Fruit fly (Drosophila melanogaster) whole organism, embryonic: ENCODE data around the gene Delta.

Experiments used
- CG1024 ChIP-seq: fragments of 200-800 bp; sonication (Bioruptor generic); IDR thresholded peaks from 2 replicates; pipeline ENCODE4 v1.3.6; 2022; ENCODE audit warnings: missing biosample characterization, missing genetic modification characterization
- CG10979 ChIP-seq: fragments of 200-800 bp; sonication (Bioruptor generic); optimal IDR thresholded peaks from 2 replicates; lab custom pipeline; 2018; ENCODE audit warnings: missing biosample characterization, mild to moderate bottlenecking, missing genetic modification characterization, moderate library complexity
- CG12299 ChIP-seq: fragments of 200-800 bp; sonication (Bioruptor generic); optimal IDR thresholded peaks from 2 replicates; lab custom pipeline; 2018; ENCODE audit warnings: missing biosample characterization, mild to moderate bottlenecking, missing genetic modification characterization
- CG15073 ChIP-seq: fragments of 200-800 bp; sonication (Bioruptor generic); optimal IDR thresholded peaks from 2 replicates; lab custom pipeline; 2016; ENCODE audit warnings: missing biosample characterization, missing genetic modification characterization
- CG16813 ChIP-seq: fragments of 200-800 bp; sonication (Bioruptor generic); IDR thresholded peaks from 3 replicates; pipeline ENCODE4 v1.3.6; 2022; ENCODE audit warnings: missing biosample characterization, missing genetic modification characterization; ENCODE audit not compliant: partially characterized antibody
- CG17359 ChIP-seq: fragments of 200-800 bp; sonication (Bioruptor generic); optimal IDR thresholded peaks from 3 replicates; lab custom pipeline; 2018; ENCODE audit warnings: missing biosample characterization, mild to moderate bottlenecking, missing genetic modification characterization, moderate library complexity
- CG17568 ChIP-seq: fragments of 200-800 bp; sonication (Bioruptor generic); optimal IDR thresholded peaks from 2 replicates; lab custom pipeline; 2018; ENCODE audit warnings: missing biosample characterization, mild to moderate bottlenecking, missing genetic modification characterization, moderate library complexity
- CG18262 ChIP-seq: fragments of 200-800 bp; optimal IDR thresholded peaks from 3 replicates; lab custom pipeline; 2019; ENCODE audit warnings: missing biosample characterization, mild to moderate bottlenecking, missing genetic modification characterization, moderate library complexity
- CG2202 ChIP-seq: fragments of 200-800 bp; sonication (Bioruptor generic); optimal IDR thresholded peaks from 2 replicates; lab custom pipeline; 2018; ENCODE audit warnings: missing biosample characterization, mild to moderate bottlenecking, missing genetic modification characterization
- CG31224 ChIP-seq: fragments of 200-800 bp; sonication (Bioruptor generic); IDR thresholded peaks from 2 replicates; pipeline ENCODE4 v1.3.6; 2022; ENCODE audit warnings: missing biosample characterization, missing genetic modification characterization
- CG33557 ChIP-seq: fragments of 200-800 bp; sonication (Bioruptor generic); optimal IDR thresholded peaks from 2 replicates; lab custom pipeline; 2019; ENCODE audit warnings: missing biosample characterization, mild to moderate bottlenecking, missing genetic modification characterization, moderate library complexity
- CG42726 ChIP-seq: fragments of 200-800 bp; sonication (Bioruptor generic); IDR thresholded peaks from 2 replicates; pipeline ENCODE4 v1.3.6; 2022; ENCODE audit warnings: missing biosample characterization, missing genetic modification characterization; ENCODE audit not compliant: partially characterized antibody
- CG6254 ChIP-seq: fragments of 200-800 bp; sonication (Bioruptor generic); optimal IDR thresholded peaks from 3 replicates; lab custom pipeline; 2017; ENCODE audit warnings: mild to moderate bottlenecking, missing biosample characterization, missing genetic modification reagents, missing genetic modification characterization
- CG6654 ChIP-seq: fragments of 200-800 bp; sonication (Bioruptor generic); optimal IDR thresholded peaks from 2 replicates; lab custom pipeline; 2017; ENCODE audit warnings: missing biosample characterization, mild to moderate bottlenecking, missing genetic modification characterization
- CG8281 ChIP-seq: fragments of 200-800 bp; sonication (Bioruptor generic); optimal IDR thresholded peaks from 2 replicates; lab custom pipeline; 2018; ENCODE audit warnings: missing biosample characterization, mild to moderate bottlenecking, missing genetic modification characterization, moderate library complexity
- CTCF ChIP-seq: fragments of 200-800 bp; sonication (Bioruptor generic); optimal IDR thresholded peaks from 2 replicates; lab custom pipeline; 2017; ENCODE audit warnings: missing biosample characterization, mild to moderate bottlenecking, missing genetic modification characterization, moderate library complexity
- D19A ChIP-seq: fragments of 200-800 bp; optimal IDR thresholded peaks from 3 replicates; lab custom pipeline; 2019; ENCODE audit warnings: missing biosample characterization, mild to moderate bottlenecking, missing genetic modification characterization, moderate library complexity
- Dad ChIP-seq: fragments of 200-800 bp; sonication (Bioruptor generic); optimal IDR thresholded peaks from 3 replicates; lab custom pipeline; 2016; ENCODE audit warnings: missing biosample characterization, missing genetic modification characterization
- Dek ChIP-seq: fragments of 200-800 bp; sonication (Bioruptor generic); optimal IDR thresholded peaks from 3 replicates; lab custom pipeline; 2019; ENCODE audit warnings: missing biosample characterization, mild to moderate bottlenecking, missing genetic modification characterization, moderate library complexity
- E2f1 ChIP-seq: fragments of 200-800 bp; sonication (Bioruptor generic); IDR thresholded peaks from 2 replicates; pipeline ENCODE4 v1.3.6; 2022; ENCODE audit warnings: missing biosample characterization, missing genetic modification characterization
- Ets65A ChIP-seq: fragments of 200-800 bp; sonication (Bioruptor generic); peaks from one replicate; lab custom pipeline; 2016; ENCODE audit warnings: missing biosample characterization, missing genetic modification characterization
- Med ChIP-seq: fragments of 200-800 bp; sonication (Bioruptor generic); peaks from one replicate; lab custom pipeline; 2016; ENCODE audit warnings: missing biosample characterization, missing genetic modification characterization, mild to moderate bottlenecking, inconsistent platforms, moderate library complexity
- Meics ChIP-seq: fragments of 200-800 bp; sonication (Bioruptor generic); optimal IDR thresholded peaks from 2 replicates; lab custom pipeline; 2017; ENCODE audit warnings: missing biosample characterization, mild to moderate bottlenecking, missing genetic modification characterization
- NC2β ChIP-seq: fragments of 200-800 bp; sonication (Bioruptor generic); optimal IDR thresholded peaks from 2 replicates; lab custom pipeline; 2016; ENCODE audit warnings: missing biosample characterization, missing genetic modification characterization
- Nf-YB ChIP-seq: fragments of 200-800 bp; sonication (Bioruptor generic); optimal IDR thresholded peaks from 3 replicates; lab custom pipeline; 2019; ENCODE audit warnings: missing biosample characterization, mild to moderate bottlenecking, missing genetic modification characterization, moderate library complexity
- ara ChIP-seq: fragments of 200-800 bp; sonication (Bioruptor generic); IDR thresholded peaks from 2 replicates; pipeline ENCODE4 v1.3.6; 2022; ENCODE audit warnings: missing biosample characterization, missing genetic modification characterization
- ato ChIP-seq: fragments of 200-800 bp; sonication (Bioruptor generic); IDR thresholded peaks from 2 replicates; pipeline ENCODE4 v1.3.6; 2022; ENCODE audit warnings: missing biosample characterization, missing genetic modification characterization; ENCODE audit not compliant: partially characterized antibody
- az2 ChIP-seq: fragments of 200-800 bp; sonication (Bioruptor generic); optimal IDR thresholded peaks from 3 replicates; lab custom pipeline; 2016; ENCODE audit warnings: missing biosample characterization, missing genetic modification characterization
- bcd ChIP-seq: fragments of 200-800 bp; sonication (Bioruptor generic); optimal IDR thresholded peaks from 2 replicates; lab custom pipeline; 2017; ENCODE audit warnings: missing biosample characterization, mild to moderate bottlenecking, missing genetic modification characterization
- br ChIP-seq: fragments of >200 bp; optimal IDR thresholded peaks from 2 replicates; lab custom pipeline; 2017
- btn ChIP-seq: fragments of 200-800 bp; sonication (Bioruptor generic); optimal IDR thresholded peaks from 2 replicates; lab custom pipeline; 2016; ENCODE audit warnings: missing biosample characterization, missing genetic modification characterization
- cg ChIP-seq: fragments of 200-800 bp; sonication (Bioruptor generic); optimal IDR thresholded peaks from 3 replicates; lab custom pipeline; 2019; ENCODE audit warnings: missing biosample characterization, mild to moderate bottlenecking, missing genetic modification characterization, moderate library complexity
- ftz-f1 ChIP-seq: fragments of 200-800 bp; sonication (Bioruptor generic); optimal IDR thresholded peaks from 2 replicates; lab custom pipeline; 2016; ENCODE audit warnings: missing biosample characterization, missing genetic modification characterization
- gce ChIP-seq: fragments of 200-800 bp; sonication (Bioruptor generic); IDR thresholded peaks from 3 replicates; pipeline ENCODE4 v1.3.6; 2022; ENCODE audit warnings: missing biosample characterization, missing genetic modification characterization
- gcm ChIP-seq: fragments of 200-800 bp; sonication (Bioruptor generic); optimal IDR thresholded peaks from 2 replicates; lab custom pipeline; 2019; ENCODE audit warnings: missing biosample characterization, mild to moderate bottlenecking, missing genetic modification characterization, moderate library complexity
- gem ChIP-seq: fragments of 200-800 bp; sonication (Bioruptor generic); optimal IDR thresholded peaks from 2 replicates; lab custom pipeline; 2019; ENCODE audit warnings: missing biosample characterization, mild to moderate bottlenecking, missing genetic modification characterization, moderate library complexity
- grn ChIP-seq: fragments of 200-800 bp; sonication (Bioruptor generic); optimal IDR thresholded peaks from 3 replicates; lab custom pipeline; 2017; ENCODE audit warnings: missing biosample characterization, missing genetic modification characterization
- ken ChIP-seq: fragments of 200-800 bp; sonication (Bioruptor generic); IDR thresholded peaks from 3 replicates; pipeline ENCODE4 v1.3.6; 2022; ENCODE audit warnings: missing biosample characterization, missing genetic modification characterization
- kni ChIP-seq: fragments of 200-800 bp; sonication (Bioruptor generic); optimal IDR thresholded peaks from 3 replicates; lab custom pipeline; 2017; ENCODE audit warnings: mild to moderate bottlenecking, missing biosample characterization, missing genetic modification reagents, missing genetic modification characterization
- knrl ChIP-seq: fragments of 200-800 bp; sonication (Bioruptor generic); IDR thresholded peaks from 3 replicates; pipeline ENCODE4 v1.3.6; 2022; ENCODE audit warnings: missing biosample characterization, missing genetic modification characterization; ENCODE audit not compliant: partially characterized antibody
- luna ChIP-seq: fragments of 200-800 bp; sonication (Bioruptor generic); optimal IDR thresholded peaks from 2 replicates; lab custom pipeline; 2016; ENCODE audit warnings: missing biosample characterization, missing genetic modification characterization
- mld ChIP-seq: fragments of 200-800 bp; sonication (Bioruptor generic); IDR thresholded peaks from 3 replicates; pipeline ENCODE4 v1.3.6; 2022; ENCODE audit warnings: missing biosample characterization, missing genetic modification characterization; ENCODE audit not compliant: partially characterized antibody
- pan ChIP-seq, 4 experiments: fragments of >200 bp in 3 of 4; fragments of 200-800 bp in 1 of 4; sonication (Bioruptor generic) in 1 of 4; optimal IDR thresholded peaks in 3 of 4; IDR thresholded peaks in 1 of 4; 2 replicates each; pipeline versions ENCODE4 v1.3.6 to Lab custom; 2017 to 2022; ENCODE audit warnings: missing biosample characterization in 2 of 4, missing genetic modification characterization in 2 of 4, mixed read lengths in 1 of 4
- ro ChIP-seq: fragments of 200-800 bp; sonication (Bioruptor generic); IDR thresholded peaks from 2 replicates; pipeline ENCODE4 v1.3.6; 2022; ENCODE audit warnings: missing biosample characterization, missing genetic modification characterization
- sd ChIP-seq: fragments of 200-800 bp; sonication (Bioruptor generic); optimal IDR thresholded peaks from 3 replicates; lab custom pipeline; 2018; ENCODE audit warnings: missing biosample characterization, mild to moderate bottlenecking, missing genetic modification characterization, moderate library complexity
- tio ChIP-seq: fragments of 200-800 bp; sonication (Bioruptor generic); optimal IDR thresholded peaks from 2 replicates; lab custom pipeline; 2017; ENCODE audit warnings: missing biosample characterization, missing genetic modification characterization, inconsistent platforms
- unpg ChIP-seq: fragments of 200-800 bp; sonication (Bioruptor generic); optimal IDR thresholded peaks from 3 replicates; lab custom pipeline; 2018; ENCODE audit warnings: missing biosample characterization, mild to moderate bottlenecking, missing genetic modification characterization, moderate library complexity
- z ChIP-seq: fragments of 200-800 bp; sonication (Bioruptor generic); IDR thresholded peaks from 3 replicates; pipeline ENCODE4 v1.3.6; 2022; ENCODE audit warnings: missing biosample characterization, missing genetic modification characterization
- zfh1 ChIP-seq: fragments of 200-800 bp; sonication (Bioruptor generic); IDR thresholded peaks from 3 replicates; pipeline ENCODE4 v1.3.6; 2022; ENCODE audit warnings: missing biosample characterization, missing genetic modification characterization

The Delta gene

DNA sequence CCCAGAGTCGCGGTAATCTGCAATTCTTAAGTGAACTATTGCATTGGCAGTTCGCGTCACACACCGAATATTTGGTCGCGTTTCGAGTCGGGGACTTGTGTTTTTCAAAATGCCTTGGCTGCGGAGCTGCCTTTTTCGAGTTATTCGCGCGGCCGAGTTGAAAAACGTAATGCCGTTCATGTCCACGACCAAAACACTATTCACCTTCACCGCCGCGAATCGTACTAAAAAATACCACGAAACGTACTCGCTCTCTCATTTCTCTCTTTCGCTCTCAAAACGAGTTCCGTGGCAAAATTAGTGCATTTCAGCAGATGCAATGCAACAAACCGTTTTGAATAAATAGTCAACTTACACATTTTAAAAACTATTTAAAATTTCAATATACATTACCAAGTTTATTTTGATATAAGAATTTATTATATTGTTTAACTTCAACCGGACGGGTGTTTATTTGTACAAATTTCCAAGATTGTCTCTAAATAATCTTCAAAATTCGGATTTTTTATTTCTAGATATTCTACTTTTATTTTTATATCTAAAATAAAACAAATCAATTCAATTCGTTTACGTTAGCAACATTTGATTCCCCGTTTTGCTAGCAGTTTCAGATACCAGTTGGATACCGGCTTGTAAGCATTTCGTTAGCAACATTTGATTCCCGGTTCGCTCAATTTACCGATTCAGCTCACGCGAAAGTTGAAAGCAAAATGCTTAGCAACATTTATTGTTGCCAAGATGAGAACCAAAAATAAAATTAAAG lies at the start of gene Delta (continued):
- TF ChIP-seq sd (no peak), NC2β (GFP tag; lab: Kevin White, UChicago) (peak; percentile 6), Dad (GFP tag; lab: Kevin White, UChicago) (no peak), luna (GFP tag; lab: Kevin White, UChicago) (no peak), CG12299 (tag; lab: Kevin White, UChicago) (peak; percentile 24), kni (GFP tag; lab: Kevin White, UChicago) (peak; percentile 51), gcm (GFP tag; lab: Kevin White, UChicago) (no peak), D19A (tag; lab: Kevin White, UChicago) (peak; percentile 41), CG17359 (no peak), CG33557 (GFP tag; lab: Kevin White, UChicago) (peak; percentile 27), cg (GFP tag; lab: Kevin White, UChicago) (no peak), CG18262 (tag; lab: Kevin White, UChicago) (peak; percentile 33), CG42726 (GFP tag; lab: Robert Waterston, UW) (0 out of 2 replicates have a peak, but pooled peaks have one; percentile 41), gce (GFP tag; lab: Robert Waterston, UW) (peak; percentile 24; the same call in 1 of the 3 replicates), grn (GFP tag; lab: Kevin White, UChicago) (no peak), Med (peak; percentile 89), mld (no peak), CG6254 (GFP tag; lab: Kevin White, UChicago) (no peak), ken (GFP tag; lab: Robert Waterston, UW) (no peak), E2f1 (GFP tag; lab: Robert Waterston, UW) (no peak), CG31224 (GFP tag; lab: Robert Waterston, UW) (no peak), btn (GFP tag; lab: Kevin White, UChicago) (no peak), CG16813 (GFP tag; lab: Robert Waterston, UW) (peak; percentile 26; the same call in 1 of the 3 replicates), CG17568 (GFP tag; lab: Kevin White, UChicago) (no peak), knrl (GFP tag; lab: Robert Waterston, UW) (no peak), CG6654 (GFP tag; lab: Kevin White, UChicago) (no peak), ro (no peak), gem (tag; lab: Kevin White, UChicago) (peak; percentile 39), ara (GFP tag; lab: Robert Waterston, UW) (peak; percentile 37; the same call in 1 of the 2 replicates), ato (0 out of 2 replicates have a peak, but pooled peaks have one; percentile 51), CG10979 (peak; percentile 30), tio (GFP tag; lab: Kevin White, UChicago) (no peak), az2 (no peak), CG2202 (peak; percentile 1), Meics (GFP tag; lab: Kevin White, UChicago) (no peak), CG1024 (GFP tag; lab: Robert Waterston, UW) (no peak), br (lab: Kevin White, UChicago) (no peak), CG15073 (GFP tag; lab: Kevin White, UChicago) (no peak), bcd (no peak), CG8281 (tag; lab: Kevin White, UChicago) (no peak), CTCF (GFP tag; lab: Kevin White, UChicago) (peak; percentile 12), Ets65A (GFP tag; lab: Kevin White, UChicago) (no peak), z (GFP tag; lab: Robert Waterston, UW) (no peak), unpg (GFP tag; lab: Kevin White, UChicago) (peak; percentile 39), pan (optimal IDR thresholded peaks at IDR 0.05; lab: Kevin White, UChicago) (no peak), pan (GFP tag; optimal IDR thresholded peaks at IDR 0.05 in 1 of 2, IDR thresholded peaks at IDR 0.05 in 1 of 2) (no peak), Nf-YB (GFP tag; lab: Kevin White, UChicago) (no peak), ftz-f1 (GFP tag; lab: Kevin White, UChicago) (no peak), zfh1 (GFP tag; lab: Robert Waterston, UW) (0 out of 3 replicates have a peak, but pooled peaks have one; percentile 44), Dek (no peak)
